Fruit fly (Drosophila melanogaster): Measurements from ENCODE around the gene Hsp27.

DNA sequence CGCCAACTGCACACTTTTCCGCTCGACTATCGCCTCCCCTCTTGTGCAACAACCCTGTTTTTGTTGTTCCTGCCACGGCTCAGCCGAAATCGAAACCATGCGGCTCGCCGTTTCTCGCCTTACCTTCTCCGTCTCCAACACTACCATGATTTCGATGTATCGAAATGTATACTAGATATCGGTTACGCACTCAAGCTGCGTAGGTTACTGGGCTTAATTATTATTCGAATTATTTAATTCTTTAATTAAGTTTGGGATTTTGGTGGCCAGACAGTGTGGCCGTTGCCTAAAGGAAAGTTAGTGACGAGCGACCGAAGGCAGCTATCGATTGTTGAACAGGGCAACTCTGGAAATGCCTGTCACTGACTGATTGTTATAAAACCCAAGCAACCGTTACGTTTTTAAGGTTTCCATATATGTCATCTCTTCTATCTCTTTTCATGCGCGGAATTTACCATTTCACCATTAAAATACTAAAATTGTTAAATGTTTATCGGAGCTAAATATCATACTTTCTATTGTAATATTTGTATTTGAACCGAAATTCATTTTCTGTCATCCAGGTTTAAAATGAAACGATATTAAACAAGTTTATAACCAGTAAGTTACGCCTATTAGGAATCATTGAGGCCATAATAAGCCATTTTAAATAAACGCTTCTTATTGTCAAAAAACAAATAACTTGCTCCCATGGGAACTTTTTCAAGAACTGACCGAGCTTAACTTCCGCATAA is 18.5 kb downstream of the Hsp27 start, which contains the start of gene eIF4E1:
- TF ChIP-seq CG8478 (optimal IDR thresholded peaks at IDR 0.05) (no peak), CTCF (optimal IDR thresholded peaks at IDR 0.05) (peak in 1 of 2 experiments; percentile 12)

All from S2 (cell line).